Worm (Caenorhabditis elegans): ENCODE results near the gene Y105C5A.1274.
"Not testable (repeated sequence)": the region's sequence is repeated elsewhere in the genome, so short reads cannot be mapped to it uniquely, and the experiment has no call there.

DNA sequence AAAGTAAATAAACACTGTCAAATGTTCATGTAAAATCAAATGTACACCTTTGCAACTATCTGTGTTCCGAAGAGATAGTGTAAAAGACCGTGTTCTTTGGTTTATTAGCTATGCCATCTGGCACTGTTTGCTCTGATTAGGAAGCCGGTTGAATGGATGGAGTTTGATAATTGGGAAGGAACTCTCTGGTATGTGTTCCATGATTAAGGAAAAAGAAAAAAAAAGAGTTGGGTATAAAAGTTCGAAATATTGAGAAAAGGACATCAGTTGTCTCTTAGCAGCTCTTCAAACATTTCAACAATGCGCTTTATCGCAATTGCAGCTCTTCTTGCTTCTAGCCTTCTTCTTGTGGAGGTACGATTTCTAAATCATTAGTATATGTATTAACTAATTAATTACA is 44.1 kb upstream of the Y105C5A.1274 start, which contains the start of gene abu-5:
- not testable (repeated sequence) for TF ChIP-seq skn-1 (tag; optimal IDR thresholded peaks at IDR 0.05); tbx-2 (tag; optimal IDR thresholded peaks at IDR 0.05); dsc-1 (tag; optimal IDR thresholded peaks at IDR 0.05); nhr-28 (tag; optimal IDR thresholded peaks at IDR 0.05); isw-1 (GFP tag; IDR thresholded peaks at IDR 0.05); ceh-63 (GFP tag; optimal IDR thresholded peaks at IDR 0.05); pag-3 (tag; optimal IDR thresholded peaks at IDR 0.05; ENCODE audit: borderline replicate concordance, insufficient read depth); sptf-1 (tag; optimal IDR thresholded peaks at IDR 0.05); mep-1 (tag; optimal IDR thresholded peaks at IDR 0.05); F16B12.6 (tag; optimal IDR thresholded peaks at IDR 0.05); nhr-47 (tag; optimal IDR thresholded peaks at IDR 0.05); egl-27 (tag; optimal IDR thresholded peaks at IDR 0.05); rnt-1 (tag; optimal IDR thresholded peaks at IDR 0.05); hpl-2 (GFP tag; optimal IDR thresholded peaks at IDR 0.05)
